Fruit fly (Drosophila melanogaster) whole organism, embryonic: ENCODE data around the gene CG6966.

Experiments
- CG13894 ChIP-seq: fragments of 200-800 bp; sonication (Bioruptor generic); optimal IDR thresholded peaks from 3 replicates; lab custom pipeline; 2018; ENCODE audit warnings: missing biosample characterization, mild to moderate bottlenecking, missing genetic modification characterization, moderate library complexity
- CTCF ChIP-seq: fragments of 200-800 bp; sonication (Bioruptor generic); optimal IDR thresholded peaks from 2 replicates; lab custom pipeline; 2017; ENCODE audit warnings: missing biosample characterization, mild to moderate bottlenecking, missing genetic modification characterization, moderate library complexity
- ap ChIP-seq: fragments of 200-800 bp; sonication (Bioruptor generic); IDR thresholded peaks from 2 replicates; pipeline ENCODE4 v1.3.6; 2022; ENCODE audit warnings: missing biosample characterization, missing genetic modification characterization
- bbx ChIP-seq: fragments of 200-800 bp; sonication (Bioruptor generic); IDR thresholded peaks from 2 replicates; pipeline ENCODE4 v1.3.6; 2022; ENCODE audit warnings: missing biosample characterization, missing genetic modification characterization; ENCODE audit not compliant: partially characterized antibody
- cwo ChIP-seq: fragments of 200-800 bp; sonication (Bioruptor generic); optimal IDR thresholded peaks from 3 replicates; lab custom pipeline; 2017; ENCODE audit warnings: missing biosample characterization, missing genetic modification characterization, mild to moderate bottlenecking, moderate library complexity, missing genetic modification reagents
- en ChIP-seq: fragments of 200-800 bp; sonication (Bioruptor generic); optimal IDR thresholded peaks from 2 replicates; lab custom pipeline; 2016; ENCODE audit warnings: missing biosample characterization, missing genetic modification characterization
- insv ChIP-seq, 2 experiments: fragments of 200-800 bp; sonication (Bioruptor generic); optimal IDR thresholded peaks; 3 replicates each; lab custom pipeline; 2016 to 2018; ENCODE audit warnings: missing biosample characterization in 2 of 2, missing genetic modification characterization in 2 of 2
- kni ChIP-seq: fragments of 200-800 bp; sonication (Bioruptor generic); optimal IDR thresholded peaks from 3 replicates; lab custom pipeline; 2017; ENCODE audit warnings: mild to moderate bottlenecking, missing biosample characterization, missing genetic modification reagents, missing genetic modification characterization
- lola ChIP-seq, 3 experiments: fragments of >200 bp in 2 of 3; fragments of 200-800 bp in 1 of 3; sonication (Bioruptor generic) in 1 of 3; optimal IDR thresholded peaks; 2 replicates each; lab custom pipeline; 2017 to 2019; ENCODE audit warnings: missing biosample characterization in 3 of 3, missing genetic modification characterization in 3 of 3, mild to moderate bottlenecking in 1 of 3, moderate library complexity in 1 of 3
- nerfin-1 ChIP-seq: fragments of 200-800 bp; sonication (Bioruptor generic); optimal IDR thresholded peaks from 3 replicates; lab custom pipeline; 2019; ENCODE audit warnings: missing biosample characterization, mild to moderate bottlenecking, missing genetic modification characterization, moderate library complexity
- pb ChIP-seq: fragments of 200-800 bp; sonication (Bioruptor generic); optimal IDR thresholded peaks from 3 replicates; lab custom pipeline; 2016; ENCODE audit warnings: missing biosample characterization, missing genetic modification characterization
- shn ChIP-seq: fragments of 200-800 bp; sonication (Bioruptor generic); optimal IDR thresholded peaks from 3 replicates; lab custom pipeline; 2016; ENCODE audit warnings: missing biosample characterization, missing genetic modification characterization
- sisA ChIP-seq: fragments of 200-800 bp; sonication (Bioruptor generic); IDR thresholded peaks from 2 replicates; pipeline ENCODE4 v1.3.6; 2022; ENCODE audit warnings: missing biosample characterization, missing genetic modification characterization
- sr ChIP-seq: fragments of 200-800 bp; sonication (Bioruptor generic); IDR thresholded peaks from 3 replicates; pipeline ENCODE4 v1.3.6; 2022; ENCODE audit warnings: missing biosample characterization, missing genetic modification characterization

dm6 chr3R:15139010-15139815, 43.8 kb upstream of the CG6966 start:
- TF ChIP-seq sr (GFP tag; lab: Robert Waterston, UW) (no peak), CG13894 (tag; lab: Kevin White, UChicago) (no peak), kni (GFP tag; lab: Kevin White, UChicago) (no peak), cwo (no peak), CTCF (GFP tag; lab: Kevin White, UChicago) (no peak), sisA (GFP tag; lab: Robert Waterston, UW) (no peak), ap (GFP tag; lab: Robert Waterston, UW) (no peak), pb (GFP tag; lab: Kevin White, UChicago) (no peak), shn (peak; percentile 31), bbx (GFP tag; lab: Robert Waterston, UW) (no peak), nerfin-1 (tag; lab: Kevin White, UChicago) (no peak), lola (GFP tag; optimal IDR thresholded peaks at IDR 0.05; lab: Kevin White, UChicago) (peak in 1 of 3 experiments; percentile 11), insv (GFP tag; optimal IDR thresholded peaks at IDR 0.05; lab: Kevin White, UChicago) (no peak), en (no peak)
